Worm (Caenorhabditis elegans): Measurements from ENCODE around the gene F38B2.2.
A peak's percentile ranks its signal among the peaks of the same experiment; 100 is the strongest.

F38B2.2 gene

ce11 chrX:11310285-11310838 is 31.2 kb upstream of the F38B2.2 start, which contains the start of gene F08G12.5:
TSS of gene F08G12.5 (minus strand) at chrX:11310285.
- no peak for TF ChIP-seq ceh-13 (GFP tag; optimal IDR thresholded peaks at IDR 0.05)
- no peak for TF ChIP-seq ceh-36 (tag; optimal IDR thresholded peaks at IDR 0.05)
- TF ChIP-seq tra-4 (tag; optimal IDR thresholded peaks at IDR 0.05) = no peak
- no peak for TF ChIP-seq hnd-1 (tag; optimal IDR thresholded peaks at IDR 0.05)

- TF ChIP-seq aly-1 (tag; optimal IDR thresholded peaks at IDR 0.05) (no peak), ama-1 (optimal IDR thresholded peaks at IDR 0.05) (no peak), hnd-1 (tag; optimal IDR thresholded peaks at IDR 0.05) (no peak), hmg-4 (GFP tag; optimal IDR thresholded peaks at IDR 0.05) (no peak), F13C5.2 (tag; optimal IDR thresholded peaks at IDR 0.05) (no peak), tbx-37 (GFP tag; conservative IDR thresholded peaks at IDR 0.05) (no peak), flt-1 (GFP tag; IDR thresholded peaks at IDR 0.05) (no peak), pes-1 (GFP tag; IDR thresholded peaks at IDR 0.05) (no peak), ets-7 (tag; optimal IDR thresholded peaks at IDR 0.05) (no peak), scrt-1 (GFP tag; IDR thresholded peaks at IDR 0.05) (no peak), tbx-11 (GFP tag; IDR thresholded peaks at IDR 0.05) (no peak), hmbx-1 (tag; optimal IDR thresholded peaks at IDR 0.05) (no peak), tra-4 (tag; optimal IDR thresholded peaks at IDR 0.05) (no peak), ceh-13 (GFP tag; optimal IDR thresholded peaks at IDR 0.05) (no peak), ceh-36 (tag; optimal IDR thresholded peaks at IDR 0.05) (no peak), sea-1 (GFP tag; conservative IDR thresholded peaks at IDR 0.05) (no peak), B0310.2 (tag; optimal IDR thresholded peaks at IDR 0.05) (no peak)
These were observed 27.9 kb upstream of the F38B2.2 start, which contains the start of gene vhl-1 for ce11 chrX:11307056-11307455. TSS of gene vhl-1 (plus strand) at chrX:11307356.

DNA sequence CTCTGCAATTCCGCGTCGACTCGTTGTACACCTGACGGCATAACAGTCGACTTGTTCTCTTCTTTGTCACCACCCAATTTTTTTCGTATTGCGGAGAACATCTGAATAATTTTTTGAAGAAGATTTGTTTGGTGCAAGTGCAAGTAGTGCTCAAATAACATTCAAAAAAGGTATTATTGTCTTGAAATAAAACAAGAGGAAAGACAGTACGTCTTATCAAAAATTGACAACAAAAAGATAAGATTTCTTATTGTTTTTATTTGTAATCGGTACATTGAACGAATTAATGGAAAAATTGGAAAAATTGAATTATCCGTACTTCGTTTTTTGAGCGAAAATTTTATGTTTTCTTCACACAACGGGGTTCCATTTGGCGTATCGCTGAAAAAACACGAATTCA is 26.6 kb upstream of the F38B2.2 start, which contains the start of gene F08G12.1:
F08G12.1 (minus strand) TSS at position 101 of the 400 bp plus-strand sequence.
- no peak for TF ChIP-seq ets-7 (tag; optimal IDR thresholded peaks at IDR 0.05)
- TF ChIP-seq tbx-37 (GFP tag; conservative IDR thresholded peaks at IDR 0.05) = no peak
- no peak for TF ChIP-seq ceh-13 (GFP tag; optimal IDR thresholded peaks at IDR 0.05)
- TF ChIP-seq scrt-1 (GFP tag; IDR thresholded peaks at IDR 0.05) = no peak
- no peak for TF ChIP-seq B0310.2 (tag; optimal IDR thresholded peaks at IDR 0.05)
- TF ChIP-seq F13C5.2 (tag; optimal IDR thresholded peaks at IDR 0.05) = no peak
- TF ChIP-seq ama-1 (optimal IDR thresholded peaks at IDR 0.05) = no peak
- TF ChIP-seq hmbx-1 (tag; optimal IDR thresholded peaks at IDR 0.05) = no peak
- no peak for TF ChIP-seq tra-4 (tag; optimal IDR thresholded peaks at IDR 0.05)
- TF ChIP-seq sea-1 (GFP tag; conservative IDR thresholded peaks at IDR 0.05) = no peak
- TF ChIP-seq pes-1 (GFP tag; IDR thresholded peaks at IDR 0.05) = no peak
- no peak for TF ChIP-seq tbx-11 (GFP tag; IDR thresholded peaks at IDR 0.05)
- TF ChIP-seq ceh-36 (tag; optimal IDR thresholded peaks at IDR 0.05) = no peak
- TF ChIP-seq aly-1 (tag; optimal IDR thresholded peaks at IDR 0.05) = no peak
- no peak for TF ChIP-seq hnd-1 (tag; optimal IDR thresholded peaks at IDR 0.05)
- no peak for TF ChIP-seq hmg-4 (GFP tag; optimal IDR thresholded peaks at IDR 0.05)
- TF ChIP-seq flt-1 (GFP tag; IDR thresholded peaks at IDR 0.05) = no peak

DNA sequence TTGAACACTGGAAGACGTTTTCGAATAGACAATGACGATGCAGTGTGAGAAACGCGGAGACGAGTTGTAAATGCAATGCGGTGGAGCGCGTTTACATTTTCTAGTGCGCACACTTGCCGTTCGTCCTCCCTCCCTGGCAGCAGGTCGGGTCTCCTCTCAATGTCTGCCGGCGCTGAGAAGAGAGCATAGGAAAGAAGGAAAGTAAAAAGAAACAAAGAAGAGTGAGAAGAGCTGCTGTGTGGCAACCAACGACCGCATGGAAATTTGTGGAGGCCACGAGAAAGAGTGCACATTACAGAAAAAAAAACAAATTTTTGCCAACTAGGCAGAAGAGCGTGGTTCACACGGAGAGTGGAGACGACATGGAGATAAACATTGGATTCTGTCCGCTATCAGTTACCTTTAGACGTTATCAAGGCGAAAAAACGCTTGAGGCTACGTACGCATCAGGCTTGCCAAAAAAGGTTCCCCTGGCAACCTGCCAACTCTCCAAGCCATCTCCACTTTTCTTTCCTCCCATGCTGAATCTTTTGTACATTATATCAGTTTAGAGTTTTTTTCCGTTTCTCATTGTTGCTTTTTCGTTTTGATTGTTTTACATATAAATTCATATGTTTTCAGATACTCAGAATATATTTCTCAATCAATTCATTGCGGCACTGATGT is 20.6 kb upstream of the F38B2.2 start, which contains the start of the genes snrp-40.1 and F08G12.3:
snrp-40.1 (minus strand) TSS at position 143 of the 666 bp plus-strand sequence.
F08G12.3 (plus strand) TSS at position 616 of the 666 bp plus-strand sequence.
- peak; percentile 82 for TF ChIP-seq hmg-4 (GFP tag; optimal IDR thresholded peaks at IDR 0.05)
- TF ChIP-seq ets-7 (tag; optimal IDR thresholded peaks at IDR 0.05) = peak; percentile 13
- TF ChIP-seq F13C5.2 (tag; optimal IDR thresholded peaks at IDR 0.05) = peak; percentile 47
- TF ChIP-seq B0310.2 (tag; optimal IDR thresholded peaks at IDR 0.05) = no peak

ce11 chrX:11296683-11297365 is 17.6 kb upstream of the F38B2.2 start, which contains the start of gene inx-2:
TSS of gene inx-2 (minus strand) at chrX:11296733.
- TF ChIP-seq hnd-1 (tag; optimal IDR thresholded peaks at IDR 0.05) (no peak), hmg-4 (GFP tag; optimal IDR thresholded peaks at IDR 0.05) (peak; percentile 61)

ce11 chrX:11290528-11290927 is 11.4 kb upstream of the F38B2.2 start:
- no peak for TF ChIP-seq pes-1 (GFP tag; IDR thresholded peaks at IDR 0.05)
- no peak for TF ChIP-seq hmbx-1 (tag; optimal IDR thresholded peaks at IDR 0.05)
- TF ChIP-seq ama-1 (optimal IDR thresholded peaks at IDR 0.05) = no peak
- TF ChIP-seq hmg-4 (GFP tag; optimal IDR thresholded peaks at IDR 0.05) = no peak
- TF ChIP-seq B0310.2 (tag; optimal IDR thresholded peaks at IDR 0.05) = no peak

ce11 chrX:11289925-11290324 is 10.7 kb upstream of the F38B2.2 start:
- TF ChIP-seq tra-4 (tag; optimal IDR thresholded peaks at IDR 0.05) = no peak
- no peak for TF ChIP-seq tbx-37 (GFP tag; conservative IDR thresholded peaks at IDR 0.05)
- TF ChIP-seq ceh-13 (GFP tag; optimal IDR thresholded peaks at IDR 0.05) = no peak
- TF ChIP-seq flt-1 (GFP tag; IDR thresholded peaks at IDR 0.05) = no peak
- TF ChIP-seq ceh-36 (tag; optimal IDR thresholded peaks at IDR 0.05) = no peak
- no peak for TF ChIP-seq scrt-1 (GFP tag; IDR thresholded peaks at IDR 0.05)
- TF ChIP-seq hmbx-1 (tag; optimal IDR thresholded peaks at IDR 0.05) = no peak
- no peak for TF ChIP-seq aly-1 (tag; optimal IDR thresholded peaks at IDR 0.05)
- no peak for TF ChIP-seq ets-7 (tag; optimal IDR thresholded peaks at IDR 0.05)
- no peak for TF ChIP-seq tbx-11 (GFP tag; IDR thresholded peaks at IDR 0.05)
- TF ChIP-seq B0310.2 (tag; optimal IDR thresholded peaks at IDR 0.05) = no peak
- TF ChIP-seq hmg-4 (GFP tag; optimal IDR thresholded peaks at IDR 0.05) = no peak
- TF ChIP-seq F13C5.2 (tag; optimal IDR thresholded peaks at IDR 0.05) = no peak

Measured in whole organism, early embryonic.